Worm (Caenorhabditis elegans): ENCODE data around the gene fbxb-13.

DNA sequence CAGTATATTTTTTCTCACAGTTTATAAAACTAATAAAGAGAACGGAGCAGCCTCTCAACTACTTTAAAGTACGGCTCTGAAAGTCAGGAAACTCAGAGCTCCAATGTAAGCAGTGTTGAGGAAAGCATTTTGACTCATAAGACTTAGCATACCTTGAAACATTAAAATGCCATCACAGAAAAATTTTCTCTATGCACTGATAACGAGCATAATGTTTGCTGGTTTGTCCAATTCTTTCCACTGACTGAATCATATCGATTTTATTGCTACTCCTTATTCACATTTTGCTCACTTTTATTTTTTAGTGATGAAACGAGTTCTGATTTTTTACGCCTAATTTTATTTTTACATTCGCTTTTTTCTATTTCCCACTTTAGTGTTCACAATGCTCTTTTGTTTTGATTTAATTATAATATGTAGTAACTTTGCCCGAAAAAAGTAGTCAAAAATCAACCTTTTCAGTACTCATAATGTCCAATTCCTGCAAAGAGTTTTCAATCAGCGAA, 43.9 kb downstream of the fbxb-13 start, which contains the start of gene math-39:
- TF ChIP-seq nhr-11 (tag; optimal IDR thresholded peaks at IDR 0.05), result no peak
- no peak for TF ChIP-seq elt-4 (tag; optimal IDR thresholded peaks at IDR 0.05)
- no peak for TF ChIP-seq unc-55 (GFP tag; optimal IDR thresholded peaks at IDR 0.05)
- TF ChIP-seq F13H6.1 (tag; optimal IDR thresholded peaks at IDR 0.05), result no peak
- TF ChIP-seq ceh-48 (tag; optimal IDR thresholded peaks at IDR 0.05), result no peak
- no peak for TF ChIP-seq hlh-30 (tag; optimal IDR thresholded peaks at IDR 0.05; ENCODE audit: insufficient read depth)
- no peak for TF ChIP-seq ahr-1 (tag; optimal IDR thresholded peaks at IDR 0.05)
- no peak for TF ChIP-seq hlh-15 (tag; optimal IDR thresholded peaks at IDR 0.05)
- TF ChIP-seq pha-4 (tag; optimal IDR thresholded peaks at IDR 0.05), result no peak
- TF ChIP-seq rnt-1 (tag; optimal IDR thresholded peaks at IDR 0.05), result no peak

All from whole organism, late embryonic.